Fruit fly (Drosophila melanogaster) whole organism, embryonic: ENCODE data around the gene CG17329.

ENCODE experiments used
- Adf1 ChIP-seq: fragments of 200-800 bp; sonication (Bioruptor generic); IDR thresholded peaks from 2 replicates; pipeline ENCODE4 v1.3.6; 2022; ENCODE audit warnings: missing biosample characterization, missing genetic modification characterization
- B-H2 ChIP-seq: fragments of 200-800 bp; sonication (Bioruptor generic); optimal IDR thresholded peaks from 2 replicates; lab custom pipeline; 2018; ENCODE audit warnings: missing biosample characterization, mild to moderate bottlenecking, missing genetic modification characterization
- Bteb2 ChIP-seq: fragments of 200-800 bp; sonication (Bioruptor generic); optimal IDR thresholded peaks from 2 replicates; lab custom pipeline; 2016; ENCODE audit warnings: missing biosample characterization, missing genetic modification characterization
- CG10321 ChIP-seq: fragments of 200-800 bp; sonication (Bioruptor generic); IDR thresholded peaks from 2 replicates; pipeline ENCODE4 v1.3.6; 2022; ENCODE audit warnings: missing biosample characterization, missing genetic modification characterization
- CG12391 ChIP-seq: fragments of 200-800 bp; sonication (Bioruptor generic); optimal IDR thresholded peaks from 3 replicates; lab custom pipeline; 2018; ENCODE audit warnings: missing biosample characterization, mild to moderate bottlenecking, missing genetic modification characterization, moderate library complexity
- CG13123 ChIP-seq: fragments of 200-800 bp; sonication (Bioruptor generic); optimal IDR thresholded peaks from 2 replicates; lab custom pipeline; 2016; ENCODE audit warnings: missing biosample characterization, missing genetic modification characterization
- CG13424 ChIP-seq: fragments of 200-800 bp; sonication (Bioruptor generic); optimal IDR thresholded peaks from 2 replicates; lab custom pipeline; 2019; ENCODE audit warnings: missing biosample characterization, mild to moderate bottlenecking, missing genetic modification characterization, moderate library complexity
- CG15601 ChIP-seq: fragments of 200-800 bp; sonication (Bioruptor generic); optimal IDR thresholded peaks from 3 replicates; lab custom pipeline; 2019; ENCODE audit warnings: missing biosample characterization, mild to moderate bottlenecking, missing genetic modification characterization, moderate library complexity
- CG15696 ChIP-seq: fragments of 200-800 bp; sonication (Bioruptor generic); optimal IDR thresholded peaks from 2 replicates; lab custom pipeline; 2019; ENCODE audit warnings: missing biosample characterization, mild to moderate bottlenecking, missing genetic modification characterization, moderate library complexity
- CG16779 ChIP-seq: fragments of 200-800 bp; sonication (Bioruptor generic); IDR thresholded peaks from 2 replicates; pipeline ENCODE4 v1.3.6; 2022; ENCODE audit warnings: missing biosample characterization, missing genetic modification characterization
- CG17186 ChIP-seq: fragments of 200-800 bp; sonication (Bioruptor generic); optimal IDR thresholded peaks from 3 replicates; lab custom pipeline; 2017; ENCODE audit warnings: missing biosample characterization, missing genetic modification reagents, missing genetic modification characterization
- CG17361 ChIP-seq: fragments of 200-800 bp; sonication (Bioruptor generic); IDR thresholded peaks from 3 replicates; pipeline ENCODE4 v1.3.6; 2022; ENCODE audit warnings: missing biosample characterization, missing genetic modification characterization
- CG18262 ChIP-seq: fragments of 200-800 bp; optimal IDR thresholded peaks from 3 replicates; lab custom pipeline; 2019; ENCODE audit warnings: missing biosample characterization, mild to moderate bottlenecking, missing genetic modification characterization, moderate library complexity
- CG2116 ChIP-seq: fragments of 200-800 bp; sonication (Bioruptor generic); optimal IDR thresholded peaks from 3 replicates; lab custom pipeline; 2018; ENCODE audit warnings: missing biosample characterization, mild to moderate bottlenecking, missing genetic modification characterization
- CG2678 ChIP-seq: fragments of 200-800 bp; sonication (Bioruptor generic); optimal IDR thresholded peaks from 3 replicates; lab custom pipeline; 2019; ENCODE audit warnings: missing biosample characterization, mild to moderate bottlenecking, missing genetic modification characterization, moderate library complexity
- CG2712 ChIP-seq: fragments of 200-800 bp; optimal IDR thresholded peaks from 3 replicates; lab custom pipeline; 2019; ENCODE audit warnings: missing biosample characterization, mild to moderate bottlenecking, missing genetic modification characterization, moderate library complexity
- CG2889 ChIP-seq: fragments of 200-800 bp; sonication (Bioruptor generic); IDR thresholded peaks from 3 replicates; pipeline ENCODE4 v1.3.6; 2022; ENCODE audit warnings: missing biosample characterization, missing genetic modification characterization
- CG31224 ChIP-seq: fragments of 200-800 bp; sonication (Bioruptor generic); IDR thresholded peaks from 2 replicates; pipeline ENCODE4 v1.3.6; 2022; ENCODE audit warnings: missing biosample characterization, missing genetic modification characterization
- CG33557 ChIP-seq: fragments of 200-800 bp; sonication (Bioruptor generic); optimal IDR thresholded peaks from 2 replicates; lab custom pipeline; 2019; ENCODE audit warnings: missing biosample characterization, mild to moderate bottlenecking, missing genetic modification characterization, moderate library complexity
- CG34224 ChIP-seq: fragments of 200-800 bp; sonication (Bioruptor generic); IDR thresholded peaks from 3 replicates; pipeline ENCODE4 v1.3.6; 2022; ENCODE audit warnings: missing biosample characterization, missing genetic modification characterization; ENCODE audit not compliant: partially characterized antibody
- CG3847 ChIP-seq: fragments of 200-800 bp; sonication (Bioruptor generic); IDR thresholded peaks from 2 replicates; pipeline ENCODE4 v1.3.6; 2022; ENCODE audit warnings: missing biosample characterization, missing genetic modification characterization
- CG5245 ChIP-seq: fragments of 200-800 bp; sonication (Bioruptor generic); optimal IDR thresholded peaks from 3 replicates; lab custom pipeline; 2016; ENCODE audit warnings: missing biosample characterization, missing genetic modification characterization
- CG7786 ChIP-seq: fragments of 200-800 bp; sonication (Bioruptor generic); optimal IDR thresholded peaks from 2 replicates; lab custom pipeline; 2016; ENCODE audit warnings: missing biosample characterization, missing genetic modification characterization
- CG8478 ChIP-seq: fragments of >200 bp; optimal IDR thresholded peaks from 2 replicates; lab custom pipeline; 2018
- CG9437 ChIP-seq: fragments of 200-800 bp; sonication (Bioruptor generic); optimal IDR thresholded peaks from 2 replicates; lab custom pipeline; 2018; ENCODE audit warnings: missing biosample characterization, mild to moderate bottlenecking, missing genetic modification characterization
- Ets65A ChIP-seq: fragments of 200-800 bp; sonication (Bioruptor generic); peaks from one replicate; lab custom pipeline; 2016; ENCODE audit warnings: missing biosample characterization, missing genetic modification characterization
- Lpt ChIP-seq: fragments of >200 bp; optimal IDR thresholded peaks from 2 replicates; lab custom pipeline; 2018; ENCODE audit warnings: missing biosample characterization, missing genetic modification characterization
- NC2α ChIP-seq: fragments of 200-800 bp; sonication (Bioruptor generic); optimal IDR thresholded peaks from 2 replicates; lab custom pipeline; 2016; ENCODE audit warnings: missing biosample characterization, missing genetic modification characterization
- Sox100B ChIP-seq: fragments of 200-800 bp; sonication (Bioruptor generic); optimal IDR thresholded peaks from 3 replicates; lab custom pipeline; 2018; ENCODE audit warnings: missing biosample characterization, mild to moderate bottlenecking, missing genetic modification characterization
- YL-1 ChIP-seq: fragments of 200-800 bp; sonication (Bioruptor generic); optimal IDR thresholded peaks from 3 replicates; lab custom pipeline; 2017; ENCODE audit warnings: missing biosample characterization, mild to moderate bottlenecking, missing genetic modification characterization
- bsh ChIP-seq, 2 experiments: fragments of 200-800 bp; sonication (Bioruptor generic); optimal IDR thresholded peaks; 2 replicates each; lab custom pipeline; 2017 to 2018; ENCODE audit warnings: mild to moderate bottlenecking in 2 of 2, missing biosample characterization in 2 of 2, missing genetic modification characterization in 2 of 2, moderate library complexity in 1 of 2
- ci ChIP-seq: fragments of 200-800 bp; sonication (Bioruptor generic); IDR thresholded peaks from 3 replicates; pipeline ENCODE4 v1.3.6; 2022; ENCODE audit warnings: missing biosample characterization, missing genetic modification characterization
- dysf ChIP-seq: fragments of 200-800 bp; sonication (Bioruptor generic); IDR thresholded peaks from 3 replicates; pipeline ENCODE4 v1.3.6; 2022; ENCODE audit warnings: missing biosample characterization, missing genetic modification characterization
- gem ChIP-seq: fragments of 200-800 bp; sonication (Bioruptor generic); optimal IDR thresholded peaks from 2 replicates; lab custom pipeline; 2019; ENCODE audit warnings: missing biosample characterization, mild to moderate bottlenecking, missing genetic modification characterization, moderate library complexity
- grau ChIP-seq: fragments of 200-800 bp; optimal IDR thresholded peaks from 3 replicates; lab custom pipeline; 2019; ENCODE audit warnings: missing biosample characterization, mild to moderate bottlenecking, missing genetic modification characterization, moderate library complexity
- hkb ChIP-seq, 2 experiments: fragments of 200-800 bp in 1 of 2; fragments of >200 bp in 1 of 2; sonication (Bioruptor generic) in 1 of 2; IDR thresholded peaks in 1 of 2; optimal IDR thresholded peaks in 1 of 2; 2 replicates each; pipeline versions ENCODE4 v1.3.6 to Lab custom; 2017 to 2022; ENCODE audit warnings: missing biosample characterization in 1 of 2, missing genetic modification characterization in 1 of 2
- kay ChIP-seq: fragments of 200-800 bp; sonication (Bioruptor generic); optimal IDR thresholded peaks from 2 replicates; lab custom pipeline; 2016; ENCODE audit warnings: missing biosample characterization, missing genetic modification characterization
- lbe ChIP-seq: fragments of 200-800 bp; sonication (Bioruptor generic); optimal IDR thresholded peaks from 2 replicates; lab custom pipeline; 2016; ENCODE audit warnings: missing biosample characterization, mild to moderate bottlenecking, missing genetic modification characterization
- lov ChIP-seq, 2 experiments: fragments of 200-800 bp in 1 of 2; fragments of >200 bp in 1 of 2; sonication (Bioruptor generic) in 1 of 2; IDR thresholded peaks in 1 of 2; optimal IDR thresholded peaks in 1 of 2; 2 replicates in 1 of 2; 3 replicates in 1 of 2; pipeline versions ENCODE4 v1.3.6 to Lab custom; 2017 to 2022; ENCODE audit warnings: missing biosample characterization in 1 of 2, missing genetic modification characterization in 1 of 2
- maf-S ChIP-seq: fragments of 200-800 bp; sonication (Bioruptor generic); optimal IDR thresholded peaks from 2 replicates; lab custom pipeline; 2016; ENCODE audit warnings: missing biosample characterization, missing genetic modification characterization
- nau ChIP-seq: fragments of 200-800 bp; sonication (Bioruptor generic); optimal IDR thresholded peaks from 3 replicates; lab custom pipeline; 2017; ENCODE audit warnings: missing biosample characterization, mild to moderate bottlenecking, missing genetic modification characterization, missing genetic modification reagents
- peb ChIP-seq: fragments of 200-800 bp; sonication (Bioruptor generic); IDR thresholded peaks from 2 replicates; pipeline ENCODE4 v1.3.6; 2022; ENCODE audit warnings: missing biosample characterization, missing genetic modification characterization
- phol ChIP-seq: fragments of 200-800 bp; sonication (Bioruptor generic); optimal IDR thresholded peaks from 3 replicates; lab custom pipeline; 2018; ENCODE audit warnings: missing biosample characterization, mild to moderate bottlenecking, missing genetic modification characterization, moderate library complexity
- row ChIP-seq: fragments of 200-800 bp; sonication (Bioruptor generic); IDR thresholded peaks from 3 replicates; pipeline ENCODE4 v1.3.6; 2022; ENCODE audit warnings: missing biosample characterization, missing genetic modification characterization
- salm ChIP-seq: fragments of 200-800 bp; sonication (Bioruptor generic); optimal IDR thresholded peaks from 2 replicates; lab custom pipeline; 2018; ENCODE audit warnings: missing biosample characterization, mild to moderate bottlenecking, missing genetic modification characterization
- slou ChIP-seq: fragments of 200-800 bp; sonication (Bioruptor generic); optimal IDR thresholded peaks from 3 replicates; lab custom pipeline; 2016; ENCODE audit warnings: missing biosample characterization, missing genetic modification characterization
- ssp ChIP-seq: fragments of 200-800 bp; sonication (Bioruptor generic); IDR thresholded peaks from 2 replicates; pipeline ENCODE4 v1.3.6; 2022; ENCODE audit warnings: missing biosample characterization, missing genetic modification characterization
- sug ChIP-seq: fragments of 200-800 bp; optimal IDR thresholded peaks from 2 replicates; lab custom pipeline; 2019; ENCODE audit warnings: missing biosample characterization, mild to moderate bottlenecking, missing genetic modification characterization, moderate library complexity
- trem ChIP-seq: fragments of 200-800 bp; optimal IDR thresholded peaks from 3 replicates; lab custom pipeline; 2019; ENCODE audit warnings: missing biosample characterization, mild to moderate bottlenecking, missing genetic modification characterization, moderate library complexity
- twi ChIP-seq: fragments of 200-800 bp; optimal IDR thresholded peaks from 2 replicates; lab custom pipeline; 2019; ENCODE audit warnings: missing biosample characterization, mild to moderate bottlenecking, missing genetic modification characterization, moderate library complexity

Gene CG17329

dm6 chr2L:16281419-16282076, 9.5 kb upstream of the CG17329 start:
- TF ChIP-seq Adf1 = no peak
- TF ChIP-seq CG3847 (GFP tag; lab: Robert Waterston, UW) = no peak
- TF ChIP-seq CG2712 (tag; lab: Kevin White, UChicago) = peak; percentile 29
- TF ChIP-seq CG33557 = peak; percentile 38
- TF ChIP-seq CG13424 (tag; lab: Kevin White, UChicago) = peak; percentile 35
- no peak for TF ChIP-seq CG2116 (GFP tag; lab: Kevin White, UChicago)
- TF ChIP-seq CG17186 (GFP tag; lab: Kevin White, UChicago) = no peak
- no peak for TF ChIP-seq CG8478 (lab: Kevin White, UChicago)
- no peak for TF ChIP-seq dysf
- no peak for TF ChIP-seq lbe
- TF ChIP-seq CG34224 (GFP tag; lab: Robert Waterston, UW) = no peak
- TF ChIP-seq CG15696 (tag; lab: Kevin White, UChicago) = peak; percentile 8
- TF ChIP-seq Ets65A = peak; percentile 38
- TF ChIP-seq ssp = no peak
- TF ChIP-seq B-H2 (GFP tag; lab: Kevin White, UChicago) = no peak
- TF ChIP-seq maf-S = no peak
- TF ChIP-seq CG17361 (GFP tag; lab: Robert Waterston, UW) = 0 out of 3 replicates have a peak, but pooled peaks have one; percentile 26
- peak; percentile 20 for TF ChIP-seq CG2678 (tag; lab: Kevin White, UChicago)
- peak; percentile 23 to 34 for TF ChIP-seq bsh (GFP tag; optimal IDR thresholded peaks at IDR 0.05; lab: Kevin White, UChicago)
- TF ChIP-seq Lpt (GFP tag; lab: Kevin White, UChicago) = peak; percentile 89
- TF ChIP-seq grau = peak; percentile 92
- no peak for TF ChIP-seq trem (tag; lab: Kevin White, UChicago)
- no peak for TF ChIP-seq CG2889 (GFP tag; lab: Robert Waterston, UW)
- TF ChIP-seq nau (GFP tag; lab: Kevin White, UChicago) = no peak
- peak; percentile 7 for TF ChIP-seq CG12391 (tag; lab: Kevin White, UChicago)
- no peak for TF ChIP-seq CG10321 (GFP tag; lab: Robert Waterston, UW)
- no peak for TF ChIP-seq peb (GFP tag; lab: Robert Waterston, UW)
- peak; percentile 6 for TF ChIP-seq phol (tag; lab: Kevin White, UChicago)
- TF ChIP-seq gem (tag; lab: Kevin White, UChicago) = peak; percentile 42
- TF ChIP-seq hkb (optimal IDR thresholded peaks at IDR 0.05; lab: Kevin White, UChicago) = no peak
- no peak for TF ChIP-seq hkb (GFP tag; IDR thresholded peaks at IDR 0.05; lab: Robert Waterston, UW)
- peak; percentile 31; the same call in 1 of the 3 replicates for TF ChIP-seq ci (GFP tag; lab: Robert Waterston, UW)
- TF ChIP-seq salm (tag; lab: Kevin White, UChicago) = no peak
- TF ChIP-seq CG9437 (GFP tag; lab: Kevin White, UChicago) = no peak
- no peak for TF ChIP-seq NC2α (GFP tag; lab: Kevin White, UChicago)
- TF ChIP-seq CG5245 (GFP tag; lab: Kevin White, UChicago) = no peak
- TF ChIP-seq kay (GFP tag; lab: Kevin White, UChicago) = no peak
- TF ChIP-seq row (GFP tag; lab: Robert Waterston, UW) = 0 out of 3 replicates have a peak, but pooled peaks have one; percentile 20
- no peak for TF ChIP-seq CG16779 (GFP tag; lab: Robert Waterston, UW)
- TF ChIP-seq Bteb2 (GFP tag; lab: Kevin White, UChicago) = no peak
- peak; percentile 22 for TF ChIP-seq twi
- no peak for TF ChIP-seq lov (optimal IDR thresholded peaks at IDR 0.05; lab: Kevin White, UChicago)
- no peak for TF ChIP-seq lov (GFP tag; IDR thresholded peaks at IDR 0.05; lab: Robert Waterston, UW)
- peak; percentile 16 for TF ChIP-seq CG15601 (tag; lab: Kevin White, UChicago)
- no peak for TF ChIP-seq CG13123 (GFP tag; lab: Kevin White, UChicago)
- TF ChIP-seq slou (GFP tag; lab: Kevin White, UChicago) = no peak
- TF ChIP-seq Sox100B (GFP tag; lab: Kevin White, UChicago) = peak; percentile 25
- TF ChIP-seq YL-1 (GFP tag; lab: Kevin White, UChicago) = no peak
- TF ChIP-seq CG31224 (GFP tag; lab: Robert Waterston, UW) = no peak
- no peak for TF ChIP-seq sug (tag; lab: Kevin White, UChicago)
- peak; percentile 39 for TF ChIP-seq CG18262
- TF ChIP-seq CG7786 (GFP tag; lab: Kevin White, UChicago) = no peak
